Worm (Caenorhabditis elegans): ENCODE measurements around the gene Y105C5B.17.

The Y105C5B.17 gene

ce11 chrIV:15962801-15963200 is at the start of gene Y105C5B.17:
Gene Y105C5B.17 (plus strand): TSS chrIV:15963101.
- no peak for TF ChIP-seq gei-8 (GFP tag; optimal IDR thresholded peaks at IDR 0.05)
- no peak for TF ChIP-seq unc-130 (GFP tag; optimal IDR thresholded peaks at IDR 0.05)
- TF ChIP-seq mdl-1 (tag; optimal IDR thresholded peaks at IDR 0.05), result no peak
- no peak for TF ChIP-seq nhr-41 (GFP tag; IDR thresholded peaks at IDR 0.05)
- no peak for TF ChIP-seq arid-1 (GFP tag; conservative IDR thresholded peaks at IDR 0.05)
- no peak for TF ChIP-seq spr-1 (tag; optimal IDR thresholded peaks at IDR 0.05)
- TF ChIP-seq ceh-62 (tag; optimal IDR thresholded peaks at IDR 0.05), result no peak
- no peak for TF ChIP-seq hif-1 (tag; optimal IDR thresholded peaks at IDR 0.05)
- no peak for TF ChIP-seq ceh-82 (tag; optimal IDR thresholded peaks at IDR 0.05)
- no peak for TF ChIP-seq R02D3.7 (tag; optimal IDR thresholded peaks at IDR 0.05)

- TF ChIP-seq mdt-29 (GFP tag; IDR thresholded peaks at IDR 0.05), result no peak
- TF ChIP-seq unc-62 (GFP tag; optimal IDR thresholded peaks at IDR 0.05 in 1 of 2), result no peak
- no peak for TF ChIP-seq unc-62 (tag; optimal IDR thresholded peaks at IDR 0.05)
- TF ChIP-seq snpc-4 (tag; optimal IDR thresholded peaks at IDR 0.05), result no peak
- no peak for TF ChIP-seq aly-2 (tag; optimal IDR thresholded peaks at IDR 0.05)
- no peak for TF ChIP-seq lin-1 (GFP tag; IDR thresholded peaks at IDR 0.05)
- no peak for TF ChIP-seq madf-9 (GFP tag; conservative IDR thresholded peaks at IDR 0.05)
- no peak for TF ChIP-seq vab-7 (GFP tag; IDR thresholded peaks at IDR 0.05)
- no peak for TF ChIP-seq madf-5 (GFP tag; IDR thresholded peaks at IDR 0.05)
- TF ChIP-seq attf-4 (tag; optimal IDR thresholded peaks at IDR 0.05), result no peak
- TF ChIP-seq hlh-11 (tag; optimal IDR thresholded peaks at IDR 0.05), result no peak
- TF ChIP-seq ceh-44 (GFP tag; IDR thresholded peaks at IDR 0.05), result no peak
- no peak for TF ChIP-seq daf-12 (tag; optimal IDR thresholded peaks at IDR 0.05)
- no peak for TF ChIP-seq hif-1 (tag; optimal IDR thresholded peaks at IDR 0.05)
Measured at ce11 chrIV:15915061-15915460, 47.8 kb upstream of the Y105C5B.17 start.

- TF ChIP-seq mxl-2 (GFP tag; conservative IDR thresholded peaks at IDR 0.05), result no peak
- TF ChIP-seq D1046.2 (GFP tag; IDR thresholded peaks at IDR 0.05), result no peak
- TF ChIP-seq unc-39 (tag; optimal IDR thresholded peaks at IDR 0.05), result no peak
- no peak for TF ChIP-seq hif-1 (tag; optimal IDR thresholded peaks at IDR 0.05)
- no peak for TF ChIP-seq mep-1 (tag; optimal IDR thresholded peaks at IDR 0.05)
- peak; percentile 96 for TF ChIP-seq aha-1 (tag)
- TF ChIP-seq dpl-1 (GFP tag; optimal IDR thresholded peaks at IDR 0.05), result no peak
Measured at ce11 chrIV:15923000-15923399, 39.9 kb upstream of the Y105C5B.17 start.

ce11 chrIV:15926746-15927145 is 36.2 kb upstream of the Y105C5B.17 start, which contains the start of gene Y105C5B.8:
Gene Y105C5B.8 (minus strand): TSS chrIV:15926846.
- TF ChIP-seq sdz-12 (GFP tag; optimal IDR thresholded peaks at IDR 0.05), result no peak
- no peak for TF ChIP-seq zfp-3 (GFP tag; conservative IDR thresholded peaks at IDR 0.05)
- TF ChIP-seq ZK337.2 (GFP tag; IDR thresholded peaks at IDR 0.05), result no peak

- TF ChIP-seq F37D6.2 (tag; optimal IDR thresholded peaks at IDR 0.05), result no peak
- no peak for TF ChIP-seq rbr-2 (tag; optimal IDR thresholded peaks at IDR 0.05)
- no peak for TF ChIP-seq nhr-41 (GFP tag; IDR thresholded peaks at IDR 0.05)
- TF ChIP-seq dve-1 (tag; optimal IDR thresholded peaks at IDR 0.05; ENCODE audit: insufficient read depth), result peak; percentile 81
- TF ChIP-seq daf-16 (GFP tag; optimal IDR thresholded peaks at IDR 0.05), result peak in 1 of 2 experiments; percentile 43
- TF ChIP-seq daf-16 (tag; optimal IDR thresholded peaks at IDR 0.05), result peak; percentile 81
- no peak for TF ChIP-seq skn-1 (tag; optimal IDR thresholded peaks at IDR 0.05)
- TF ChIP-seq pqm-1 (tag; optimal IDR thresholded peaks at IDR 0.05), result peak; percentile 56
- TF ChIP-seq nhr-48 (tag; optimal IDR thresholded peaks at IDR 0.05), result peak; percentile 3
- TF ChIP-seq egl-27 (tag; optimal IDR thresholded peaks at IDR 0.05), result no peak
- peak in 1 of 2 experiments; percentile 51 for TF ChIP-seq mdl-1 (tag; optimal IDR thresholded peaks at IDR 0.05)
- peak; percentile 15 for TF ChIP-seq nhr-77 (tag; optimal IDR thresholded peaks at IDR 0.05)
- no peak for TF ChIP-seq dmd-6 (GFP tag; IDR thresholded peaks at IDR 0.05)
- TF ChIP-seq cey-2 (tag; optimal IDR thresholded peaks at IDR 0.05; ENCODE audit: borderline replicate concordance, insufficient read depth), result no peak
- TF ChIP-seq ztf-7 (tag; optimal IDR thresholded peaks at IDR 0.05), result no peak
- peak; percentile 79 for TF ChIP-seq hlh-30 (tag; optimal IDR thresholded peaks at IDR 0.05; ENCODE audit: insufficient read depth)
- no peak for TF ChIP-seq zip-2 (tag; optimal IDR thresholded peaks at IDR 0.05)
- TF ChIP-seq nhr-28 (tag; optimal IDR thresholded peaks at IDR 0.05), result peak; percentile 74
Measured at ce11 chrIV:15929831-15930230, 33.1 kb upstream of the Y105C5B.17 start.

Measured in whole organism, L4 larva.